Worm (Caenorhabditis elegans) whole organism, L4 larva: ENCODE results near the gene C27B7.9.

ENCODE experiments used
- D1046.2 ChIP-seq: fragments of 200-800 bp; sonication (Bioruptor generic); IDR thresholded peaks from 2 replicates; pipeline ENCODE4 v1.3.6; 2022; ENCODE audit warnings: missing genetic modification characterization, missing compliant biosample characterization
- T20F7.1 ChIP-seq: fragments of 200-800 bp; sonication (Bioruptor generic); optimal IDR thresholded peaks from 2 replicates; lab custom pipeline; 2018; ENCODE audit warnings: mild to moderate bottlenecking, missing genetic modification characterization, missing compliant biosample characterization
- T26A8.4 ChIP-seq: fragments of 200-800 bp; sonication (Bioruptor generic); IDR thresholded peaks from 2 replicates; pipeline ENCODE4 v1.3.6; 2022; ENCODE audit warnings: missing genetic modification characterization, missing compliant biosample characterization
- Y105C5A.15 ChIP-seq: fragments of 200-800 bp; sonication (Bioruptor generic); IDR thresholded peaks from 2 replicates; pipeline ENCODE4 v1.3.6; 2022; ENCODE audit warnings: missing genetic modification characterization, missing compliant biosample characterization
- Y75B8A.6 ChIP-seq: fragments of 200-800 bp; sonication (Bioruptor generic); IDR thresholded peaks from 2 replicates; pipeline ENCODE4 v1.3.6; 2022; ENCODE audit warnings: missing genetic modification reagents, missing genetic modification characterization, missing compliant biosample characterization
- ZK546.5 ChIP-seq, 2 experiments: sonication (generic microtip); optimal IDR thresholded peaks; 2 replicates each; lab custom pipeline; 2017; ENCODE audit warnings: missing biosample characterization in 2 of 2, missing genetic modification characterization in 2 of 2
- aha-1 ChIP-seq: fragments of 150-350 bp; peaks from one replicate; lab custom pipeline; 2014; ENCODE audit warnings: missing biosample characterization, missing genetic modification characterization
- aly-2 ChIP-seq: sonication (generic microtip); optimal IDR thresholded peaks from 2 replicates; lab custom pipeline; 2018; ENCODE audit warnings: missing biosample characterization, missing genetic modification characterization
- ama-1 ChIP-seq: fragments of 150-350 bp; optimal IDR thresholded peaks from 2 replicates; lab custom pipeline; 2014; ENCODE audit warnings: inconsistent platforms, mixed read lengths
- arid-1 ChIP-seq: fragments of 200-800 bp; sonication (Bioruptor generic); conservative IDR thresholded peaks from 2 replicates; pipeline ENCODE4 v1.3.6; 2022; ENCODE audit warnings: missing genetic modification reagents, missing genetic modification characterization, missing compliant biosample characterization
- ceh-20 ChIP-seq: fragments of 200-800 bp; sonication (Bioruptor generic); IDR thresholded peaks from 2 replicates; pipeline ENCODE4 v1.3.6; 2022; ENCODE audit warnings: missing genetic modification reagents, missing genetic modification characterization, missing compliant biosample characterization
- ceh-28 ChIP-seq: fragments of 150-350 bp; optimal IDR thresholded peaks from 2 replicates; lab custom pipeline; 2014; ENCODE audit warnings: missing biosample characterization, missing genetic modification reagents, missing genetic modification characterization
- ceh-44 ChIP-seq: fragments of 200-800 bp; sonication (Bioruptor generic); IDR thresholded peaks from 2 replicates; pipeline ENCODE4 v1.3.6; 2022; ENCODE audit warnings: missing genetic modification reagents, missing genetic modification characterization, missing compliant biosample characterization
- ceh-62 ChIP-seq: sonication (generic microtip); optimal IDR thresholded peaks from 2 replicates; lab custom pipeline; 2017; ENCODE audit warnings: missing biosample characterization, missing genetic modification characterization
- ceh-82 ChIP-seq: sonication (generic microtip); optimal IDR thresholded peaks from 2 replicates; lab custom pipeline; 2017; ENCODE audit warnings: missing biosample characterization, missing genetic modification characterization
- daf-12 ChIP-seq: fragments of 150-350 bp; optimal IDR thresholded peaks from 2 replicates; lab custom pipeline; 2014; ENCODE audit warnings: missing biosample characterization, missing genetic modification reagents, missing genetic modification characterization
- daf-16 ChIP-seq, 3 experiments: sonication (generic microtip); optimal IDR thresholded peaks; 2 replicates each; lab custom pipeline; 2016 to 2017; ENCODE audit warnings: missing genetic modification characterization in 3 of 3, missing genetic modification reagents in 3 of 3, mild to moderate bottlenecking in 2 of 3, missing compliant biosample characterization in 2 of 3, missing biosample characterization in 1 of 3, moderate library complexity in 1 of 3
- daf-8 ChIP-seq: fragments of 200-800 bp; sonication (Bioruptor generic); IDR thresholded peaks from 2 replicates; pipeline ENCODE4 v1.3.6; 2022; ENCODE audit warnings: missing genetic modification characterization, missing compliant biosample characterization
- dmd-6 ChIP-seq: fragments of 200-800 bp; sonication (Bioruptor generic); IDR thresholded peaks from 2 replicates; pipeline ENCODE4 v1.3.6; 2022; ENCODE audit warnings: missing genetic modification reagents, missing genetic modification characterization, missing compliant biosample characterization
- dpl-1 ChIP-seq: fragments of 150-350 bp; optimal IDR thresholded peaks from 2 replicates; lab custom pipeline; 2014; ENCODE audit warnings: missing biosample characterization, missing genetic modification reagents, missing genetic modification characterization
- dve-1 ChIP-seq: sonication (generic microtip); optimal IDR thresholded peaks from 2 replicates; lab custom pipeline; 2017; ENCODE audit warnings: antibody characterized with exemption, mild to moderate bottlenecking, missing genetic modification characterization, missing compliant biosample characterization; ENCODE audit not compliant: insufficient read depth
- egl-27 ChIP-seq: sonication (generic microtip); optimal IDR thresholded peaks from 3 replicates; lab custom pipeline; 2017; ENCODE audit warnings: missing biosample characterization, missing genetic modification reagents, missing genetic modification characterization
- fkh-10 ChIP-seq: fragments of 150-350 bp; optimal IDR thresholded peaks from 2 replicates; lab custom pipeline; 2014; ENCODE audit warnings: missing biosample characterization, missing genetic modification reagents, missing genetic modification characterization
- gei-8 ChIP-seq: fragments of 200-800 bp; sonication (Bioruptor generic); optimal IDR thresholded peaks from 2 replicates; lab custom pipeline; 2018; ENCODE audit warnings: mild to moderate bottlenecking, missing genetic modification characterization, missing compliant biosample characterization
- hlh-11 ChIP-seq: fragments of 200-800 bp; sonication (Bioruptor generic); optimal IDR thresholded peaks from 2 replicates; lab custom pipeline; 2018; ENCODE audit warnings: mild to moderate bottlenecking, missing genetic modification characterization, missing compliant biosample characterization
- hlh-30 ChIP-seq: sonication (generic microtip); optimal IDR thresholded peaks from 2 replicates; lab custom pipeline; 2017; ENCODE audit warnings: antibody characterized with exemption, mild to moderate bottlenecking, missing genetic modification characterization, missing compliant biosample characterization; ENCODE audit not compliant: insufficient read depth
- jun-1 ChIP-seq: fragments of 150-350 bp; optimal IDR thresholded peaks from 2 replicates; lab custom pipeline; 2014; ENCODE audit warnings: missing biosample characterization, missing genetic modification reagents, missing genetic modification characterization
- lin-1 ChIP-seq: fragments of 200-800 bp; sonication (Bioruptor generic); IDR thresholded peaks from 2 replicates; pipeline ENCODE4 v1.3.6; 2022; ENCODE audit warnings: missing genetic modification reagents, missing genetic modification characterization, missing compliant biosample characterization
- lin-15B ChIP-seq: fragments of 150-350 bp; sonication (generic microtip); optimal IDR thresholded peaks from 3 replicates; lab custom pipeline; 2014; ENCODE audit warnings: missing biosample characterization, missing genetic modification characterization
- lin-39 ChIP-seq: fragments of 150-350 bp; optimal IDR thresholded peaks from 2 replicates; lab custom pipeline; 2014; ENCODE audit warnings: missing biosample characterization, missing genetic modification reagents, missing genetic modification characterization
- madf-9 ChIP-seq: fragments of 200-800 bp; sonication (Bioruptor generic); conservative IDR thresholded peaks from 2 replicates; pipeline ENCODE4 v1.3.6; 2022; ENCODE audit warnings: missing genetic modification reagents, missing genetic modification characterization, missing compliant biosample characterization
- mdl-1 ChIP-seq, 2 experiments: fragments of 150-350 bp in 1 of 2; sonication (generic microtip) in 1 of 2; optimal IDR thresholded peaks; 2 replicates each; lab custom pipeline; 2014 to 2017; ENCODE audit warnings: missing biosample characterization in 2 of 2, missing genetic modification characterization in 2 of 2
- nhr-25 ChIP-seq: sonication (generic microtip); optimal IDR thresholded peaks from 2 replicates; lab custom pipeline; 2017; ENCODE audit warnings: missing genetic modification characterization, mild to moderate bottlenecking, missing compliant biosample characterization, antibody characterized with exemption, moderate library complexity, borderline replicate concordance; ENCODE audit not compliant: insufficient read depth
- nhr-28 ChIP-seq: fragments of 150-350 bp; optimal IDR thresholded peaks from 2 replicates; lab custom pipeline; 2014; ENCODE audit warnings: missing biosample characterization, missing genetic modification characterization
- nhr-41 ChIP-seq: fragments of 200-800 bp; sonication (Bioruptor generic); IDR thresholded peaks from 2 replicates; pipeline ENCODE4 v1.3.6; 2022; ENCODE audit warnings: missing genetic modification reagents, missing genetic modification characterization, missing compliant biosample characterization
- nhr-6 ChIP-seq: fragments of 150-350 bp; optimal IDR thresholded peaks from 2 replicates; lab custom pipeline; 2014; ENCODE audit warnings: missing biosample characterization, missing genetic modification characterization
- php-3 ChIP-seq: fragments of 200-800 bp; sonication (Bioruptor generic); IDR thresholded peaks from 2 replicates; pipeline ENCODE4 v1.3.6; 2022; ENCODE audit warnings: missing genetic modification reagents, missing genetic modification characterization, missing compliant biosample characterization
- sdz-12 ChIP-seq: fragments of 200-800 bp; sonication (Bioruptor generic); optimal IDR thresholded peaks from 2 replicates; lab custom pipeline; 2018; ENCODE audit warnings: mild to moderate bottlenecking, missing genetic modification characterization, missing compliant biosample characterization
- set-16 ChIP-seq: fragments of 200-800 bp; sonication (Bioruptor generic); IDR thresholded peaks from 2 replicates; pipeline ENCODE4 v1.3.6; 2022; ENCODE audit warnings: missing genetic modification reagents, missing genetic modification characterization, missing compliant biosample characterization
- skn-1 ChIP-seq: fragments of 150-350 bp; optimal IDR thresholded peaks from 2 replicates; lab custom pipeline; 2014; ENCODE audit warnings: missing biosample characterization, missing genetic modification characterization
- spr-1 ChIP-seq: sonication (generic microtip); optimal IDR thresholded peaks from 2 replicates; lab custom pipeline; 2016; ENCODE audit warnings: mild to moderate bottlenecking, missing genetic modification characterization, missing compliant biosample characterization
- spr-3 ChIP-seq: fragments of 200-800 bp; sonication (Bioruptor generic); optimal IDR thresholded peaks from 2 replicates; lab custom pipeline; 2018; ENCODE audit warnings: mild to moderate bottlenecking, missing genetic modification characterization, missing compliant biosample characterization
- tag-97 ChIP-seq: fragments of 200-800 bp; sonication (Bioruptor generic); IDR thresholded peaks from 2 replicates; pipeline ENCODE4 v1.3.6; 2022; ENCODE audit warnings: missing genetic modification characterization, missing compliant biosample characterization
- unc-130 ChIP-seq: sonication (generic microtip); optimal IDR thresholded peaks from 2 replicates; lab custom pipeline; 2016; ENCODE audit warnings: missing genetic modification reagents, missing genetic modification characterization, missing compliant biosample characterization
- unc-39 ChIP-seq: sonication (generic microtip); optimal IDR thresholded peaks from 2 replicates; lab custom pipeline; 2017; ENCODE audit warnings: missing biosample characterization, missing genetic modification characterization
- unc-62 ChIP-seq, 3 experiments: fragments of 150-350 bp in 1 of 3; sonication (generic microtip); optimal IDR thresholded peaks in 2 of 3; peaks in 1 of 3; 1 replicate in 1 of 3; 2 replicates in 2 of 3; lab custom pipeline; 2014 to 2017; ENCODE audit warnings: missing biosample characterization in 3 of 3, missing genetic modification characterization in 3 of 3, missing genetic modification reagents in 3 of 3, missing genotype in 1 of 3
- zfp-2 ChIP-seq: sonication (generic microtip); optimal IDR thresholded peaks from 2 replicates; lab custom pipeline; 2016; ENCODE audit warnings: mild to moderate bottlenecking, missing genetic modification characterization, missing compliant biosample characterization

C27B7.9 gene

DNA sequence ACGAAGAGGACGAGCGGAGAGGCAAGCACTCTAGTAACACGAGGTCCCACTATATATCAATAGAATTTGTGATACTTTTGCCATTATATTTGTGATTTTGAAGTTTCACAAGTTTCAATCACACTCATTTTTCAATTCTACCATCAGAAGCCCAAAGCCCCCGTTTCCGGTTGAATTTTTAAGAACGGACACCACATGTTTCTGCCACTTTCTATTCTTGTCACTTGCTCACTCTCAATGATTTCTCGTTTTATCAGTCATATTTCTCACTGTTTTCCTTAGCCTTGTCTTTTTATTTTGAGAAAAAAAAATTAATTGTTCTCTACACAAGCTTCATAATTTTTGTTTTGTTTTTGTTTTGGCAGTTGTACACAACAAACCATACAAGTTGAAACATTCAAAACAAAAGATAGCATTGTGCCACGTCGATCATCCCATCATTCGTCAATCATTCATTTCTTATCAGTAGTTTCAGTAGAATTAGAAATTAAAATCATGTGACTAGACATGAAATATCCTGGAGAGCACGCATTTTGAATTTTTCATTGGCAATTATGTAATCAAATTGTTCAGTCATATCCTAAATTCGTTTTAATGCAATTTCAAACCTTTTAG lies 36.1 kb upstream of the C27B7.9 start:
- TF ChIP-seq lin-1 (GFP tag; lab: Robert Waterston, UW) (no peak), zfp-2 (no peak), T20F7.1 (GFP tag; lab: Kevin White, UChicago) (peak; percentile 34), sdz-12 (GFP tag; lab: Kevin White, UChicago) (no peak), hlh-11 (tag; lab: Kevin White, UChicago) (peak; percentile 41), ZK546.5 (tag; optimal IDR thresholded peaks at IDR 0.05; lab: Kevin White, UChicago) (no peak), spr-3 (GFP tag; lab: Kevin White, UChicago) (no peak), fkh-10 (GFP tag; lab: Kevin White, UChicago) (no peak), dmd-6 (GFP tag; lab: Robert Waterston, UW) (peak; percentile 75), ama-1 (lab: Kevin White, UChicago) (no peak), aha-1 (tag; lab: Kevin White, UChicago) (no peak), nhr-41 (GFP tag; lab: Robert Waterston, UW) (no peak), daf-8 (no peak), unc-62 (GFP tag; optimal IDR thresholded peaks at IDR 0.05 in 1 of 2; lab: Kevin White, UChicago) (peak in 1 of 2 experiments; percentile 76), unc-62 (tag; optimal IDR thresholded peaks at IDR 0.05; lab: Kevin White, UChicago) (no peak), gei-8 (GFP tag; lab: Kevin White, UChicago) (no peak), hlh-30 (tag; lab: Kevin White, UChicago) (no peak), dve-1 (tag; lab: Kevin White, UChicago) (peak; percentile 83), madf-9 (GFP tag; lab: Robert Waterston, UW) (no peak), nhr-28 (tag; lab: Kevin White, UChicago) (peak; percentile 4), daf-16 (GFP tag; optimal IDR thresholded peaks at IDR 0.05; lab: Kevin White, UChicago) (no peak), daf-16 (tag; optimal IDR thresholded peaks at IDR 0.05; lab: Kevin White, UChicago) (peak; percentile 15), nhr-25 (no peak), unc-130 (GFP tag; lab: Kevin White, UChicago) (no peak), Y75B8A.6 (GFP tag; lab: Robert Waterston, UW) (no peak), aly-2 (tag; lab: Kevin White, UChicago) (no peak), ceh-28 (tag; lab: Kevin White, UChicago) (no peak), set-16 (GFP tag; lab: Robert Waterston, UW) (no peak)

DNA sequence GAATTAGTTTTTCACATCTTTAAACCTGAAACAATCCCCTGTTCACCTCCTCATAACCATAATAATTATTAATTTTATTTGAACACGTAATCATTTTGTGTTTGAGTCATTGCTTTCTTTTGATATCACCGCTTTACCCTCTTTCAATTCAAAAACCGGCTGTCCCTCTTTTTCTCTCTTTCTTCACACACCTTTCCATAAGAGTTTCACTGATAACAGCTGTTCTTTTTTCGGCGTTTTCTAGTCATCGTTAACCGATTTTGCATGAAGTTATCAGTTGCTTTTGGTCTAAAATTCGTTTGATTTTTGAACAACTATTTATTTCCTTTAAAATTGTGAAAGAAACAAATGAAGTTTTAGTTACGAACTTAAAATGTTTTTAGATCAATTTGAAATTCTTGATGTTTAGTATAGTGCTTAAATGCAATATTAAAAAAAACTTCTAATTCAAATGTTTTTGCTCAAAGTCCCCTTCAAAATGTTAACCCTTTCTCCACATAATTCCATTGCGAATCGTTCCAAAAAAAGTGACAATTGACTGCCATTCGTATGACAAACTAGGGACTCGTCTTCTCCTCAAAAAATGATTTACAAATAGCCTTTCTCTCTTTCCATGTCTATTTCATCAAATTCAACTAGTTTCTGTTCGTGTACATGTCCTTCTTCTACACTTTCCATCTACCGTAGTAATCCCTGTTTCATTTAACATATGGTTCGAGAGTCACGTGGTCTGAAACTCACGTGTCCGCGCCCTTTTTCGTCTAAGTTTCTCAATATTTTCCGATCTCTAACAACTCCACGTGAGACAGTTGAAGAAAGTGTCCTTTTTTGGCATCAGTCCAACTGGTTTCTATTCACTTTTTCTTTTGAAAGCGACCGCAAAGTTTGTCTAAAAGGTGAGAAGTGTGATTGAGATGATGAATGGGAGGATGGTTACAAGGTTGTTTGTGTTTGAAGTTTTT lies 33.4 kb upstream of the C27B7.9 start:
- no peak for TF ChIP-seq ceh-62 (tag; lab: Kevin White, UChicago)
- peak; percentile 73 to 97 for TF ChIP-seq mdl-1 (tag; optimal IDR thresholded peaks at IDR 0.05; lab: Kevin White, UChicago)
- TF ChIP-seq dpl-1 (GFP tag; lab: Kevin White, UChicago) = peak; percentile 9
- no peak for TF ChIP-seq T26A8.4 (GFP tag; lab: Robert Waterston, UW)
- TF ChIP-seq T20F7.1 (GFP tag; lab: Kevin White, UChicago) = peak; percentile 60
- TF ChIP-seq hlh-11 (tag; lab: Kevin White, UChicago) = peak; percentile 95
- TF ChIP-seq Y105C5A.15 (GFP tag; lab: Robert Waterston, UW) = no peak
- no peak for TF ChIP-seq D1046.2
- TF ChIP-seq ceh-20 (GFP tag; lab: Robert Waterston, UW) = peak; percentile 84
- no peak for TF ChIP-seq lin-15B (tag; lab: Kevin White, UChicago)
- no peak for TF ChIP-seq nhr-6 (tag; lab: Kevin White, UChicago)
- TF ChIP-seq sdz-12 (GFP tag; lab: Kevin White, UChicago) = no peak
- no peak for TF ChIP-seq php-3
- no peak for TF ChIP-seq jun-1
- no peak for TF ChIP-seq daf-12 (tag; lab: Kevin White, UChicago)
- TF ChIP-seq lin-39 (tag; lab: Kevin White, UChicago) = no peak
- no peak for TF ChIP-seq ceh-44 (GFP tag; lab: Robert Waterston, UW)
- no peak for TF ChIP-seq spr-1 (tag; lab: Kevin White, UChicago)
- no peak for TF ChIP-seq skn-1 (tag; lab: Kevin White, UChicago)
- peak; percentile 92 for TF ChIP-seq dmd-6 (GFP tag; lab: Robert Waterston, UW)
- TF ChIP-seq egl-27 (tag; lab: Kevin White, UChicago) = no peak
- TF ChIP-seq tag-97 = no peak
- TF ChIP-seq arid-1 (GFP tag; lab: Robert Waterston, UW) = no peak
- TF ChIP-seq ceh-82 = no peak
- no peak for TF ChIP-seq unc-39
